Worm (Caenorhabditis elegans) whole organism, mixed stage, embryonic: ENCODE measurements around the gene srz-58.

Experiments used
- ceh-43 ChIP-seq: fragments of 200-800 bp; sonication (Bioruptor generic); optimal IDR thresholded peaks from 2 replicates; lab custom pipeline; 2018; ENCODE audit warnings: mild to moderate bottlenecking, missing genetic modification characterization, moderate library complexity, missing compliant biosample characterization
- ces-1 ChIP-seq: fragments of 150-350 bp; optimal IDR thresholded peaks from 2 replicates; lab custom pipeline; 2014; ENCODE audit warnings: missing biosample characterization, missing genetic modification reagents, missing genetic modification characterization
- flh-1 ChIP-seq: fragments of 200-800 bp; sonication (Bioruptor generic); optimal IDR thresholded peaks from 2 replicates; lab custom pipeline; 2018; ENCODE audit warnings: mild to moderate bottlenecking, missing genetic modification characterization, moderate library complexity, missing compliant biosample characterization
- nhr-237 ChIP-seq: fragments of 150-350 bp; optimal IDR thresholded peaks from 2 replicates; lab custom pipeline; 2014; ENCODE audit warnings: missing biosample characterization, missing genetic modification characterization
- nhr-28 ChIP-seq: fragments of 150-350 bp; optimal IDR thresholded peaks from 2 replicates; lab custom pipeline; 2014; ENCODE audit warnings: missing biosample characterization, missing genetic modification characterization
- pha-4 ChIP-seq: fragments of 150-350 bp; optimal IDR thresholded peaks from 2 replicates; lab custom pipeline; 2018; ENCODE audit warnings: missing biosample characterization, missing genetic modification reagents, missing genetic modification characterization
- unc-39 ChIP-seq: fragments of 150-350 bp; optimal IDR thresholded peaks from 2 replicates; lab custom pipeline; 2014; ENCODE audit warnings: missing biosample characterization, missing genetic modification characterization
- ztf-11 ChIP-seq: fragments of 150-350 bp; optimal IDR thresholded peaks from 2 replicates; lab custom pipeline; 2014; ENCODE audit warnings: missing biosample characterization, missing genetic modification characterization

- TF ChIP-seq ztf-11 (no peak), unc-39 (tag; lab: Kevin White, UChicago) (no peak), nhr-28 (tag; lab: Kevin White, UChicago) (no peak), ces-1 (GFP tag; lab: Kevin White, UChicago) (no peak), pha-4 (no peak), nhr-237 (tag; lab: Kevin White, UChicago) (no peak), ceh-43 (GFP tag; lab: Kevin White, UChicago) (no peak), flh-1 (GFP tag; lab: Kevin White, UChicago) (no peak)
Measured at ce11 chrV:17352827-17353373, 35.0 kb downstream of the srz-58 start, which contains the start of the genes fbxa-134 and F47H4.2.
